Worm (Caenorhabditis elegans) whole organism, L1 larva: ENCODE measurements around the gene srp-3.

Source experiments
- C04F5.9 ChIP-seq: sonication (generic microtip); optimal IDR thresholded peaks from 2 replicates; lab custom pipeline; 2016; ENCODE audit warnings: missing genetic modification characterization, missing compliant biosample characterization
- C16A3.4 ChIP-seq: fragments of 150-350 bp; optimal IDR thresholded peaks from 2 replicates; lab custom pipeline; 2014; ENCODE audit warnings: missing biosample characterization, missing genetic modification characterization
- C34B4.2 ChIP-seq: sonication (generic microtip); optimal IDR thresholded peaks from 2 replicates; lab custom pipeline; 2017; ENCODE audit warnings: mild to moderate bottlenecking, missing genetic modification characterization, missing compliant biosample characterization
- F16B12.6 ChIP-seq: fragments of 150-350 bp; optimal IDR thresholded peaks from 2 replicates; lab custom pipeline; 2014; ENCODE audit warnings: missing biosample characterization, missing genetic modification characterization
- Y116A8C.19 ChIP-seq: sonication (generic microtip); optimal IDR thresholded peaks from 2 replicates; lab custom pipeline; 2016; ENCODE audit warnings: missing compliant biosample characterization, missing genetic modification characterization, borderline replicate concordance
- aha-1 ChIP-seq: fragments of 150-350 bp; optimal IDR thresholded peaks from 2 replicates; lab custom pipeline; 2014; ENCODE audit warnings: missing biosample characterization, missing genetic modification characterization
- ama-1 ChIP-seq: fragments of 150-350 bp; optimal IDR thresholded peaks from 2 replicates; lab custom pipeline; 2014
- blmp-1 ChIP-seq: fragments of 150-350 bp; optimal IDR thresholded peaks from 2 replicates; lab custom pipeline; 2014; ENCODE audit warnings: missing biosample characterization, missing genetic modification characterization
- ceh-8 ChIP-seq: fragments of 200-800 bp; sonication (Bioruptor generic); optimal IDR thresholded peaks from 2 replicates; lab custom pipeline; 2018; ENCODE audit warnings: mild to moderate bottlenecking, missing genetic modification characterization, moderate library complexity, missing compliant biosample characterization
- ceh-82 ChIP-seq, 3 experiments: fragments of 150-350 bp in 1 of 3; sonication (generic microtip) in 2 of 3; optimal IDR thresholded peaks; 2 replicates each; lab custom pipeline; 2014 to 2017; ENCODE audit warnings: missing biosample characterization in 3 of 3, missing genetic modification characterization in 3 of 3
- ceh-90 ChIP-seq: sonication (generic microtip); optimal IDR thresholded peaks from 2 replicates; lab custom pipeline; 2016; ENCODE audit warnings: missing genetic modification characterization, missing compliant biosample characterization
- ces-1 ChIP-seq: fragments of 150-350 bp; optimal IDR thresholded peaks from 2 replicates; lab custom pipeline; 2014; ENCODE audit warnings: missing biosample characterization, missing genetic modification reagents, missing genetic modification characterization
- dpl-1 ChIP-seq, 3 experiments: fragments of 150-350 bp in 2 of 3; sonication (generic microtip) in 1 of 3; optimal IDR thresholded peaks; 2 replicates each; lab custom pipeline; 2014 to 2017; ENCODE audit warnings: missing biosample characterization in 3 of 3, missing genetic modification characterization in 3 of 3, missing genetic modification reagents in 3 of 3
- dsc-1 ChIP-seq: sonication (generic microtip); optimal IDR thresholded peaks from 2 replicates; lab custom pipeline; 2016; ENCODE audit warnings: mild to moderate bottlenecking, missing genetic modification characterization, missing compliant biosample characterization
- efl-1 ChIP-seq, 4 experiments: fragments of 150-350 bp; optimal IDR thresholded peaks in 3 of 4; peaks in 1 of 4; 1 replicate in 1 of 4; 2 replicates in 3 of 4; lab custom pipeline; 2014; ENCODE audit warnings: missing biosample characterization in 2 of 4, missing genetic modification characterization in 2 of 4, missing genetic modification reagents in 2 of 4
- efl-3 ChIP-seq: fragments of 200-800 bp; sonication (Bioruptor generic); optimal IDR thresholded peaks from 2 replicates; lab custom pipeline; 2018; ENCODE audit warnings: mild to moderate bottlenecking, missing genetic modification characterization, missing compliant biosample characterization
- egl-13 ChIP-seq: sonication (generic microtip); optimal IDR thresholded peaks from 2 replicates; lab custom pipeline; 2016; ENCODE audit warnings: missing genotype, missing genetic modification reagents, missing genetic modification characterization, missing compliant biosample characterization
- ets-5 ChIP-seq: fragments of 200-800 bp; sonication (Bioruptor generic); IDR thresholded peaks from 2 replicates; pipeline ENCODE4 v1.3.6; 2022; ENCODE audit warnings: missing genetic modification characterization, missing compliant biosample characterization
- fkh-4 ChIP-seq: sonication (generic microtip); optimal IDR thresholded peaks from 2 replicates; lab custom pipeline; 2016; ENCODE audit warnings: missing compliant biosample characterization, missing genetic modification characterization, borderline replicate concordance
- grh-1 ChIP-seq: fragments of 200-800 bp; sonication (Bioruptor generic); IDR thresholded peaks from 2 replicates; pipeline ENCODE4 v1.3.6; 2022; ENCODE audit warnings: missing genetic modification reagents, missing genetic modification characterization, missing compliant biosample characterization
- hlh-17 ChIP-seq: fragments of 200-800 bp; sonication (Bioruptor generic); optimal IDR thresholded peaks from 2 replicates; lab custom pipeline; 2018; ENCODE audit warnings: missing genetic modification characterization, mild to moderate bottlenecking, missing compliant biosample characterization, moderate library complexity, borderline replicate concordance
- hlh-4 ChIP-seq: sonication (generic microtip); optimal IDR thresholded peaks from 2 replicates; lab custom pipeline; 2016; ENCODE audit warnings: mild to moderate bottlenecking, missing genetic modification characterization, missing compliant biosample characterization
- isw-1 ChIP-seq: fragments of 200-800 bp; sonication (Bioruptor generic); IDR thresholded peaks from 2 replicates; pipeline ENCODE4 v1.3.6; 2022; ENCODE audit warnings: missing genetic modification characterization, missing compliant biosample characterization
- jun-1 ChIP-seq: fragments of 150-350 bp; optimal IDR thresholded peaks from 2 replicates; lab custom pipeline; 2014; ENCODE audit warnings: missing biosample characterization, missing genetic modification reagents, missing genetic modification characterization
- lin-14 ChIP-seq: fragments of 200-800 bp; sonication (Bioruptor generic); optimal IDR thresholded peaks from 2 replicates; lab custom pipeline; 2018; ENCODE audit warnings: mild to moderate bottlenecking, missing genetic modification characterization, moderate library complexity, missing compliant biosample characterization
- mab-9 ChIP-seq: fragments of 200-800 bp; sonication (Bioruptor generic); IDR thresholded peaks from 2 replicates; pipeline ENCODE4 v1.3.6; 2022; ENCODE audit warnings: missing genetic modification reagents, missing genetic modification characterization, missing compliant biosample characterization
- mdl-1 ChIP-seq, 2 experiments: fragments of 150-350 bp; optimal IDR thresholded peaks; 2 replicates each; lab custom pipeline; 2014 to 2017; ENCODE audit warnings: missing biosample characterization in 2 of 2, missing genetic modification characterization in 2 of 2, inconsistent platforms in 1 of 2
- mep-1 ChIP-seq: fragments of 150-350 bp; optimal IDR thresholded peaks from 2 replicates; lab custom pipeline; 2014; ENCODE audit warnings: missing biosample characterization, missing genetic modification characterization
- nhr-11 ChIP-seq: fragments of 150-350 bp; optimal IDR thresholded peaks from 2 replicates; lab custom pipeline; 2014; ENCODE audit warnings: missing biosample characterization, missing genetic modification characterization
- nhr-12 ChIP-seq: sonication (generic microtip); optimal IDR thresholded peaks from 2 replicates; lab custom pipeline; 2017; ENCODE audit warnings: missing biosample characterization, missing genetic modification characterization
- nhr-19 ChIP-seq: fragments of 200-800 bp; sonication (Bioruptor generic); conservative IDR thresholded peaks from 2 replicates; pipeline ENCODE4 v1.3.6; 2022; ENCODE audit warnings: missing genetic modification characterization, missing compliant biosample characterization
- nhr-28 ChIP-seq: fragments of 150-350 bp; optimal IDR thresholded peaks from 2 replicates; lab custom pipeline; 2014; ENCODE audit warnings: missing biosample characterization, missing genetic modification characterization
- nhr-47 ChIP-seq: sonication (generic microtip); optimal IDR thresholded peaks from 2 replicates; lab custom pipeline; 2016; ENCODE audit warnings: mild to moderate bottlenecking, missing genetic modification characterization, moderate library complexity, missing compliant biosample characterization
- nhr-71 ChIP-seq: sonication (generic microtip); optimal IDR thresholded peaks from 2 replicates; lab custom pipeline; 2016; ENCODE audit warnings: mild to moderate bottlenecking, missing genetic modification characterization, moderate library complexity, missing compliant biosample characterization
- nhr-76 ChIP-seq: sonication (generic microtip); optimal IDR thresholded peaks from 2 replicates; lab custom pipeline; 2017; ENCODE audit warnings: missing biosample characterization, missing genetic modification characterization
- nhr-77 ChIP-seq: fragments of 150-350 bp; optimal IDR thresholded peaks from 2 replicates; lab custom pipeline; 2014; ENCODE audit warnings: missing biosample characterization, missing genetic modification characterization
- nhr-84 ChIP-seq: sonication (generic microtip); optimal IDR thresholded peaks from 2 replicates; lab custom pipeline; 2017; ENCODE audit warnings: missing biosample characterization, missing genetic modification characterization
- nhr-85 ChIP-seq: sonication (generic microtip); peaks from one replicate; lab custom pipeline; 2016; ENCODE audit warnings: missing genetic modification characterization, inconsistent platforms, missing compliant biosample characterization
- nhr-90 ChIP-seq: sonication (generic microtip); optimal IDR thresholded peaks from 2 replicates; lab custom pipeline; 2016; ENCODE audit warnings: mild to moderate bottlenecking, missing genetic modification characterization, missing compliant biosample characterization; ENCODE audit not compliant: poor library complexity
- rnt-1 ChIP-seq: sonication (generic microtip); optimal IDR thresholded peaks from 2 replicates; lab custom pipeline; 2016; ENCODE audit warnings: mild to moderate bottlenecking, missing genetic modification characterization, moderate library complexity, missing compliant biosample characterization
- snpc-4 ChIP-seq: fragments of 150-350 bp; optimal IDR thresholded peaks from 2 replicates; lab custom pipeline; 2014; ENCODE audit warnings: missing biosample characterization, missing genetic modification characterization
- sptf-1 ChIP-seq: fragments of 150-350 bp; optimal IDR thresholded peaks from 2 replicates; lab custom pipeline; 2014; ENCODE audit warnings: missing biosample characterization, missing genetic modification characterization
- sup-37 ChIP-seq: fragments of 200-800 bp; sonication (Bioruptor generic); optimal IDR thresholded peaks from 2 replicates; lab custom pipeline; 2018; ENCODE audit warnings: mild to moderate bottlenecking, missing genetic modification characterization, missing compliant biosample characterization
- tlp-1 ChIP-seq: fragments of 150-350 bp; optimal IDR thresholded peaks from 2 replicates; lab custom pipeline; 2014; ENCODE audit warnings: missing biosample characterization, missing genetic modification characterization
- unc-62 ChIP-seq: fragments of 150-350 bp; optimal IDR thresholded peaks from 2 replicates; lab custom pipeline; 2014; ENCODE audit warnings: missing biosample characterization, missing genetic modification reagents, missing genetic modification characterization
- unc-86 ChIP-seq: sonication (generic microtip); optimal IDR thresholded peaks from 2 replicates; lab custom pipeline; 2016; ENCODE audit warnings: missing genetic modification characterization, missing compliant biosample characterization
- unc-98 ChIP-seq: fragments of 200-800 bp; sonication (Bioruptor generic); IDR thresholded peaks from 2 replicates; pipeline ENCODE4 v1.3.6; 2022; ENCODE audit warnings: missing genetic modification characterization, missing compliant biosample characterization
- xbp-1 ChIP-seq: sonication (generic microtip); optimal IDR thresholded peaks from 2 replicates; lab custom pipeline; 2016; ENCODE audit warnings: missing genetic modification characterization, missing compliant biosample characterization
- zip-4 ChIP-seq: fragments of 200-800 bp; sonication (Bioruptor generic); optimal IDR thresholded peaks from 2 replicates; lab custom pipeline; 2018; ENCODE audit warnings: mild to moderate bottlenecking, missing genetic modification characterization, moderate library complexity, missing compliant biosample characterization
- ztf-11 ChIP-seq, 2 experiments: sonication (generic microtip); optimal IDR thresholded peaks; 2 replicates each; lab custom pipeline; 2016 to 2017; ENCODE audit warnings: missing genetic modification characterization in 2 of 2, missing biosample characterization in 1 of 2, missing compliant biosample characterization in 1 of 2
- ztf-4 ChIP-seq: fragments of 150-350 bp; optimal IDR thresholded peaks from 2 replicates; lab custom pipeline; 2014; ENCODE audit warnings: missing biosample characterization, missing genetic modification characterization

The srp-3 gene

DNA sequence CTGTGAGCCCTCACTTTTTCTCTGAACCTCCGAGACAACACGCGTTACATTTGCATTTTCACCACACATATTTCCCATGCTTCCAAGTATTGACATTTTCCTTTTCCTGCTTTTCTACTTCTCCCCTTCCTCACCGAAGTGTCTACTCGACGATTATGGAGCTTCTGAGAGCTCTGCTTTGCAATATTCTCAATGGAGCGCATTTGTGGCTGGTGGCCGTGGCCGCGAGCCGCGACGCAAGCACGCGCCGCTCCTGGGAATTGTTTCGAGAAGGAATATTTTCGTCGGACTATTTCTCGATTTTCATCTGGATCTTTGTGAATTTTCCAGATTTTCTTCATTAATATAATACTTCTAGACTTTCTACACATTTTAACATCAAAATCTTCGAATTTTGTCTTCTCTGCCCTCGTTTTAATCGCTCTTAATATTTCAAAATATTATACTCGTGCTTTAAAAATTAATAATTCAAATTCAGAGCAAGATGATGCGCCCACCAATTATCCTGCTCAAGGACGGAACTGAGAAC, 36.8 kb upstream of the srp-3 start, which contains the start of the genes T10B5.4 and cct-7 (continued):
- no peak for TF ChIP-seq nhr-12 (tag; lab: Kevin White, UChicago)
- TF ChIP-seq ces-1 (GFP tag; lab: Kevin White, UChicago), result no peak
- TF ChIP-seq efl-3 (GFP tag; lab: Kevin White, UChicago), result no peak
- TF ChIP-seq ceh-8 (GFP tag; lab: Kevin White, UChicago), result no peak
- no peak for TF ChIP-seq zip-4 (GFP tag; lab: Kevin White, UChicago)
- peak; percentile 87 for TF ChIP-seq nhr-77
- TF ChIP-seq C34B4.2 (tag; lab: Kevin White, UChicago), result no peak
- peak; percentile 82 for TF ChIP-seq xbp-1
- peak; percentile 78 for TF ChIP-seq snpc-4
- TF ChIP-seq C04F5.9 (tag; lab: Kevin White, UChicago), result no peak
- no peak for TF ChIP-seq hlh-17
- TF ChIP-seq hlh-4 (tag; lab: Kevin White, UChicago), result no peak
- TF ChIP-seq nhr-11 (tag; lab: Kevin White, UChicago), result peak; percentile 57
- no peak for TF ChIP-seq nhr-76
- peak; percentile 66 to 95 (median 77) for TF ChIP-seq ceh-82 (tag; optimal IDR thresholded peaks at IDR 0.05; lab: Kevin White, UChicago)
- no peak; the same call in 1 of the 2 replicates for TF ChIP-seq unc-98 (GFP tag; lab: Robert Waterston, UW)
- TF ChIP-seq sptf-1 (tag; lab: Kevin White, UChicago), result no peak
- TF ChIP-seq egl-13 (tag; lab: Kevin White, UChicago), result peak; percentile 88
- no peak for TF ChIP-seq ama-1
- TF ChIP-seq nhr-90, result peak; percentile 57
- peak; percentile 56 for TF ChIP-seq F16B12.6 (tag; lab: Kevin White, UChicago)
- TF ChIP-seq efl-1 (optimal IDR thresholded peaks at IDR 0.05; lab: Kevin White, UChicago), result peak; percentile 83 to 85
- peak; percentile 81 to 91 for TF ChIP-seq efl-1 (GFP tag; optimal IDR thresholded peaks at IDR 0.05 in 1 of 2; lab: Kevin White, UChicago)
- TF ChIP-seq isw-1, result peak; percentile 85
- TF ChIP-seq fkh-4 (tag; lab: Kevin White, UChicago), result no peak
- TF ChIP-seq ztf-4, result peak; percentile 62
- TF ChIP-seq dsc-1 (tag; lab: Kevin White, UChicago), result peak; percentile 74
- TF ChIP-seq nhr-84, result no peak
- peak; percentile 46 for TF ChIP-seq mab-9
- TF ChIP-seq aha-1 (tag; lab: Kevin White, UChicago), result no peak
- TF ChIP-seq ceh-90, result peak; percentile 55
- peak; percentile 92 for TF ChIP-seq nhr-71
- no peak for TF ChIP-seq Y116A8C.19
- TF ChIP-seq mep-1, result peak; percentile 91
- TF ChIP-seq unc-62, result no peak
- no peak for TF ChIP-seq ets-5
- TF ChIP-seq mdl-1 (tag; optimal IDR thresholded peaks at IDR 0.05; lab: Kevin White, UChicago), result peak; percentile 26 to 75
- peak in 1 of 2 experiments; percentile 74 for TF ChIP-seq ztf-11 (tag; optimal IDR thresholded peaks at IDR 0.05; lab: Kevin White, UChicago)
- TF ChIP-seq nhr-47 (tag; lab: Kevin White, UChicago), result peak; percentile 91
- peak; percentile 35 for TF ChIP-seq blmp-1
- no peak for TF ChIP-seq tlp-1
- peak; percentile 75 to 86 (median 75) for TF ChIP-seq dpl-1 (GFP tag; optimal IDR thresholded peaks at IDR 0.05; lab: Kevin White, UChicago)
- peak; percentile 100 for TF ChIP-seq lin-14 (GFP tag; lab: Kevin White, UChicago)
- peak; percentile 80 for TF ChIP-seq jun-1
- TF ChIP-seq rnt-1, result peak; percentile 87
- peak; percentile 92 for TF ChIP-seq unc-86 (tag; lab: Kevin White, UChicago)
- no peak for TF ChIP-seq sup-37 (GFP tag; lab: Kevin White, UChicago)
- peak; percentile 74 for TF ChIP-seq nhr-85
- peak; percentile 55; the same call in 1 of the 2 replicates for TF ChIP-seq nhr-19 (GFP tag; lab: Robert Waterston, UW)
- peak; percentile 85 for TF ChIP-seq C16A3.4
- no peak for TF ChIP-seq grh-1
- TF ChIP-seq nhr-28, result no peak
- TF ChIP-seq, all 84 proteins: peak for 51
